Worm (Caenorhabditis elegans) whole organism, L3 larva: ENCODE data around the gene nspd-5.
A peak's percentile ranks its signal among the peaks of the same experiment; 100 is the strongest.
"Not testable (repeated sequence)": the region's sequence is repeated elsewhere in the genome, so short reads cannot be mapped to it uniquely, and the experiment has no call there.

Experiments used
- ZK546.5 ChIP-seq: sonication (generic microtip); optimal IDR thresholded peaks from 2 replicates; lab custom pipeline; 2017; ENCODE audit warnings: missing biosample characterization, missing genetic modification characterization
- aly-2 ChIP-seq: fragments of 150-350 bp; optimal IDR thresholded peaks from 2 replicates; lab custom pipeline; 2014; ENCODE audit warnings: missing biosample characterization, missing genetic modification characterization
- ama-1 ChIP-seq: fragments of 150-350 bp; optimal IDR thresholded peaks from 2 replicates; lab custom pipeline; 2018
- ceh-28 ChIP-seq: fragments of 150-350 bp; optimal IDR thresholded peaks from 2 replicates; lab custom pipeline; 2014; ENCODE audit warnings: missing biosample characterization, missing genetic modification reagents, missing genetic modification characterization
- egl-5 ChIP-seq: fragments of 150-350 bp; optimal IDR thresholded peaks from 2 replicates; lab custom pipeline; 2017; ENCODE audit warnings: missing biosample characterization, missing genetic modification reagents, missing genetic modification characterization, inconsistent platforms
- elt-2 ChIP-seq: sonication (generic microtip); optimal IDR thresholded peaks from 2 replicates; lab custom pipeline; 2016; ENCODE audit warnings: missing genetic modification reagents, mild to moderate bottlenecking, missing genetic modification characterization, missing compliant biosample characterization
- eor-1 ChIP-seq, 2 experiments: fragments of 150-350 bp; optimal IDR thresholded peaks; 2 replicates each; lab custom pipeline; 2014 to 2018; ENCODE audit warnings: missing biosample characterization in 2 of 2, missing genetic modification characterization in 2 of 2
- fkh-10 ChIP-seq: sonication (generic microtip); optimal IDR thresholded peaks from 2 replicates; lab custom pipeline; 2017; ENCODE audit warnings: missing biosample characterization, missing genetic modification reagents, missing genetic modification characterization
- fos-1 ChIP-seq: fragments of 150-350 bp; optimal IDR thresholded peaks from 2 replicates; lab custom pipeline; 2014; ENCODE audit warnings: missing biosample characterization, missing genetic modification characterization
- hmg-11 ChIP-seq: sonication (generic microtip); optimal IDR thresholded peaks from 2 replicates; lab custom pipeline; 2016; ENCODE audit warnings: missing genetic modification characterization, missing compliant biosample characterization
- jun-1 ChIP-seq: fragments of 150-350 bp; optimal IDR thresholded peaks from 2 replicates; lab custom pipeline; 2014; ENCODE audit warnings: missing biosample characterization, missing genetic modification reagents, missing genetic modification characterization
- lin-15B ChIP-seq: fragments of 150-350 bp; optimal IDR thresholded peaks from 2 replicates; lab custom pipeline; 2014; ENCODE audit warnings: missing biosample characterization, missing genetic modification characterization
- lsy-12 ChIP-seq: sonication (generic microtip); optimal IDR thresholded peaks from 2 replicates; lab custom pipeline; 2016; ENCODE audit warnings: mild to moderate bottlenecking, missing genetic modification characterization, missing compliant biosample characterization
- mml-1 ChIP-seq: fragments of 150-350 bp; sonication (generic microtip); optimal IDR thresholded peaks from 3 replicates; lab custom pipeline; 2014; ENCODE audit warnings: missing biosample characterization, missing genetic modification characterization
- nfya-1 ChIP-seq: sonication (generic microtip); optimal IDR thresholded peaks from 2 replicates; lab custom pipeline; 2017; ENCODE audit warnings: missing genetic modification characterization, mild to moderate bottlenecking, missing compliant biosample characterization, antibody characterized with exemption, moderate library complexity; ENCODE audit not compliant: insufficient read depth
- nhr-11 ChIP-seq: fragments of 150-350 bp; optimal IDR thresholded peaks from 2 replicates; lab custom pipeline; 2014; ENCODE audit warnings: missing biosample characterization, missing genetic modification characterization
- nhr-25 ChIP-seq: sonication (generic microtip); optimal IDR thresholded peaks from 2 replicates; lab custom pipeline; 2017; ENCODE audit warnings: missing biosample characterization, missing genetic modification characterization
- nhr-43 ChIP-seq: sonication (generic microtip); optimal IDR thresholded peaks from 2 replicates; lab custom pipeline; 2016; ENCODE audit warnings: mild to moderate bottlenecking, missing genetic modification characterization, missing compliant biosample characterization; ENCODE audit not compliant: poor library complexity, severe bottlenecking
- nhr-77 ChIP-seq: fragments of 150-350 bp; optimal IDR thresholded peaks from 2 replicates; lab custom pipeline; 2014; ENCODE audit warnings: missing biosample characterization, missing genetic modification characterization
- pha-4 ChIP-seq: fragments of 150-350 bp; optimal IDR thresholded peaks from 2 replicates; lab custom pipeline; 2014; ENCODE audit warnings: missing biosample characterization, missing genetic modification reagents, missing genetic modification characterization
- pqm-1 ChIP-seq: fragments of 150-350 bp; optimal IDR thresholded peaks from 2 replicates; lab custom pipeline; 2017; ENCODE audit warnings: missing biosample characterization, missing genetic modification characterization, inconsistent platforms
- skn-1 ChIP-seq: fragments of 150-350 bp; optimal IDR thresholded peaks from 2 replicates; lab custom pipeline; 2014; ENCODE audit warnings: missing biosample characterization, missing genetic modification characterization
- tbx-2 ChIP-seq: sonication (generic microtip); optimal IDR thresholded peaks from 2 replicates; lab custom pipeline; 2016; ENCODE audit warnings: mild to moderate bottlenecking, missing genetic modification characterization, missing compliant biosample characterization
- unc-39 ChIP-seq: sonication (generic microtip); optimal IDR thresholded peaks from 4 replicates; lab custom pipeline; 2017; ENCODE audit warnings: missing biosample characterization, missing genetic modification characterization
- unc-62 ChIP-seq: fragments of 150-350 bp; sonication (generic microtip); optimal IDR thresholded peaks from 4 replicates; lab custom pipeline; 2014; ENCODE audit warnings: missing biosample characterization, missing genetic modification reagents, missing genetic modification characterization
- zag-1 ChIP-seq: fragments of 150-350 bp; optimal IDR thresholded peaks from 2 replicates; lab custom pipeline; 2014; ENCODE audit warnings: missing biosample characterization, missing genetic modification characterization
- ztf-11 ChIP-seq: fragments of 150-350 bp; optimal IDR thresholded peaks from 2 replicates; lab custom pipeline; 2014; ENCODE audit warnings: missing biosample characterization, missing genetic modification characterization
- ztf-4 ChIP-seq: fragments of 150-350 bp; optimal IDR thresholded peaks from 2 replicates; lab custom pipeline; 2014; ENCODE audit warnings: missing biosample characterization, missing genetic modification characterization

nspd-5 gene

ce11 chrII:4903696-4904095 is 43.5 kb upstream of the nspd-5 start, which contains the start of gene sgt-1:
TSS of gene sgt-1 (minus strand) at chrII:4903796.
- TF ChIP-seq pqm-1; ztf-4 (tag; lab: Kevin White, UChicago); unc-39 (tag; lab: Kevin White, UChicago): not testable (repeated sequence)

ce11 chrII:4902035-4902434 is 41.9 kb upstream of the nspd-5 start, which contains the start of gene R05F9.9:
TSS of gene R05F9.9 (minus strand) at chrII:4902100.
- TF ChIP-seq ZK546.5 (tag; lab: Kevin White, UChicago) (no peak), ama-1 (lab: Kevin White, UChicago) (peak; percentile 85), unc-39 (tag; lab: Kevin White, UChicago) (no peak), tbx-2 (tag; lab: Kevin White, UChicago) (no peak), ceh-28 (tag; lab: Kevin White, UChicago) (peak; percentile 52), egl-5 (no peak), nfya-1 (tag; lab: Kevin White, UChicago) (peak; percentile 60), nhr-25 (tag; lab: Kevin White, UChicago) (peak; percentile 45), lin-15B (tag; lab: Kevin White, UChicago) (peak; percentile 33), pha-4 (tag; lab: Kevin White, UChicago) (peak; percentile 69), skn-1 (tag; lab: Kevin White, UChicago) (no peak), elt-2 (peak; percentile 64), eor-1 (tag; optimal IDR thresholded peaks at IDR 0.05; lab: Kevin White, UChicago) (no peak), hmg-11 (tag; lab: Kevin White, UChicago) (no peak), nhr-43 (tag; lab: Kevin White, UChicago) (no peak)
- TF ChIP-seq, all 47 proteins: peak for 7

ce11 chrII:4898529-4898928 is 38.4 kb upstream of the nspd-5 start, which contains the start of gene msp-32:
TSS of gene msp-32 (plus strand) at chrII:4898829.
- not testable (repeated sequence) for TF ChIP-seq mml-1 (tag; lab: Kevin White, UChicago); jun-1 (tag; lab: Kevin White, UChicago); elt-2

ce11 chrII:4892594-4892993 is 32.4 kb upstream of the nspd-5 start, which contains the start of gene msp-33:
TSS of gene msp-33 (minus strand) at chrII:4892694.
- no peak for TF ChIP-seq nhr-11 (tag; lab: Kevin White, UChicago)
- no peak for TF ChIP-seq zag-1 (tag; lab: Kevin White, UChicago)

- TF ChIP-seq elt-2 (peak; percentile 67), pha-4 (tag; lab: Kevin White, UChicago) (peak; percentile 39), nhr-77 (tag; lab: Kevin White, UChicago) (no peak), jun-1 (tag; lab: Kevin White, UChicago) (no peak), nhr-43 (tag; lab: Kevin White, UChicago) (peak; percentile 79), tbx-2 (tag; lab: Kevin White, UChicago) (peak; percentile 25), nhr-11 (tag; lab: Kevin White, UChicago) (no peak), egl-5 (no peak), fos-1 (tag; lab: Kevin White, UChicago) (no peak), ztf-11 (tag; lab: Kevin White, UChicago) (no peak), nhr-25 (tag; lab: Kevin White, UChicago) (peak; percentile 50), zag-1 (tag; lab: Kevin White, UChicago) (no peak), unc-62 (GFP tag; lab: Kevin White, UChicago) (no peak), fkh-10 (no peak), lin-15B (tag; lab: Kevin White, UChicago) (no peak), ztf-4 (tag; lab: Kevin White, UChicago) (no peak), lsy-12 (tag; lab: Kevin White, UChicago) (no peak), aly-2 (tag; lab: Kevin White, UChicago) (no peak), nfya-1 (tag; lab: Kevin White, UChicago) (peak; percentile 34), eor-1 (tag; optimal IDR thresholded peaks at IDR 0.05; lab: Kevin White, UChicago) (no peak), ama-1 (lab: Kevin White, UChicago) (peak; percentile 89)
- TF ChIP-seq, all 47 proteins: peak for 7
Observed at ce11 chrII:4891012-4891775, 31.0 kb upstream of the nspd-5 start, which contains the start of gene gst-9. TSS of gene gst-9 (plus strand) at chrII:4891585.
